Worm (Caenorhabditis elegans) whole organism, L3 larva: ENCODE data around the gene cpna-1.

ENCODE experiments used
- ama-1 ChIP-seq: fragments of 150-350 bp; optimal IDR thresholded peaks from 2 replicates; lab custom pipeline; 2018
- ceh-28 ChIP-seq: fragments of 150-350 bp; optimal IDR thresholded peaks from 2 replicates; lab custom pipeline; 2014; ENCODE audit warnings: missing biosample characterization, missing genetic modification reagents, missing genetic modification characterization
- fos-1 ChIP-seq: fragments of 150-350 bp; optimal IDR thresholded peaks from 2 replicates; lab custom pipeline; 2014; ENCODE audit warnings: missing biosample characterization, missing genetic modification characterization
- lin-15B ChIP-seq: fragments of 150-350 bp; optimal IDR thresholded peaks from 2 replicates; lab custom pipeline; 2014; ENCODE audit warnings: missing biosample characterization, missing genetic modification characterization
- nfya-1 ChIP-seq: sonication (generic microtip); optimal IDR thresholded peaks from 2 replicates; lab custom pipeline; 2017; ENCODE audit warnings: missing genetic modification characterization, mild to moderate bottlenecking, missing compliant biosample characterization, antibody characterized with exemption, moderate library complexity; ENCODE audit not compliant: insufficient read depth
- snpc-4 ChIP-seq: fragments of 150-350 bp; optimal IDR thresholded peaks from 2 replicates; lab custom pipeline; 2014; ENCODE audit warnings: missing biosample characterization, missing genetic modification characterization
- unc-62 ChIP-seq: fragments of 150-350 bp; sonication (generic microtip); optimal IDR thresholded peaks from 4 replicates; lab custom pipeline; 2014; ENCODE audit warnings: missing biosample characterization, missing genetic modification reagents, missing genetic modification characterization

- TF ChIP-seq nfya-1 (tag; lab: Kevin White, UChicago): no peak
- TF ChIP-seq lin-15B (tag; lab: Kevin White, UChicago): no peak
- TF ChIP-seq unc-62 (GFP tag; lab: Kevin White, UChicago): no peak
- TF ChIP-seq ceh-28: no peak
- no peak for TF ChIP-seq snpc-4 (tag; lab: Kevin White, UChicago)
- no peak for TF ChIP-seq ama-1
- TF ChIP-seq fos-1 (tag; lab: Kevin White, UChicago): no peak
Measured at ce11 chrII:4186364-4186763, at the start of gene cpna-1.
